Worm (Caenorhabditis elegans) whole organism, L4/young adult: ENCODE results near the gene dgat-2.

Source experiments
- W03F9.2 ChIP-seq: fragments of 150-350 bp; optimal IDR thresholded peaks from 2 replicates; lab custom pipeline; 2014; ENCODE audit warnings: missing biosample characterization, missing genetic modification characterization
- him-1 ChIP-seq: sonication (generic microtip); optimal IDR thresholded peaks from 2 replicates; lab custom pipeline; 2016; ENCODE audit warnings: missing genotype, missing genetic modification reagents, missing genetic modification characterization, missing compliant biosample characterization

- TF ChIP-seq him-1 (no peak), W03F9.2 (tag; lab: Kevin White, UChicago) (no peak)
These were observed 2.2 kb downstream of the dgat-2 start for ce11 chrV:17662260-17662659.
